Worm (Caenorhabditis elegans) whole organism, midembryonic: ENCODE measurements around the gene aipl-1.

Experiments
- T22C8.4 ChIP-seq: fragments of 200-800 bp; sonication (Bioruptor generic); IDR thresholded peaks from 2 replicates; pipeline ENCODE4 v1.3.6; 2022; ENCODE audit warnings: missing genetic modification characterization, missing compliant biosample characterization
- cog-1 ChIP-seq: sonication (generic microtip); optimal IDR thresholded peaks from 2 replicates; lab custom pipeline; 2016; ENCODE audit warnings: missing genetic modification characterization, missing compliant biosample characterization
- flt-1 ChIP-seq: fragments of 200-800 bp; sonication (Bioruptor generic); IDR thresholded peaks from 2 replicates; pipeline ENCODE4 v1.3.6; 2022; ENCODE audit warnings: missing genetic modification characterization, missing compliant biosample characterization
- klf-2 ChIP-seq: fragments of 200-800 bp; sonication (Bioruptor generic); conservative IDR thresholded peaks from 2 replicates; pipeline ENCODE4 v1.3.6; 2022; ENCODE audit warnings: missing genetic modification reagents, missing genetic modification characterization, missing compliant biosample characterization
- med-1 ChIP-seq: sonication (generic microtip); optimal IDR thresholded peaks from 2 replicates; lab custom pipeline; 2017; ENCODE audit warnings: missing genetic modification characterization, mild to moderate bottlenecking, missing compliant biosample characterization, antibody characterized with exemption, missing genetic modification reagents; ENCODE audit not compliant: insufficient read depth
- ref-1 ChIP-seq: fragments of 200-800 bp; sonication (Bioruptor generic); conservative IDR thresholded peaks from 2 replicates; pipeline ENCODE4 v1.3.6; 2022; ENCODE audit warnings: missing genetic modification reagents, missing genetic modification characterization, missing compliant biosample characterization
- tab-1 ChIP-seq: fragments of 200-800 bp; sonication (Bioruptor generic); IDR thresholded peaks from 2 replicates; pipeline ENCODE4 v1.3.6; 2022; ENCODE audit warnings: missing genetic modification characterization, missing compliant biosample characterization
- ztf-23 ChIP-seq: fragments of 200-800 bp; sonication (Bioruptor generic); IDR thresholded peaks from 2 replicates; pipeline ENCODE4 v1.3.6; 2022; ENCODE audit warnings: missing genetic modification reagents, missing genetic modification characterization, missing compliant biosample characterization
- ztf-29 ChIP-seq: fragments of 200-800 bp; sonication (Bioruptor generic); IDR thresholded peaks from 2 replicates; pipeline ENCODE4 v1.3.6; 2022; ENCODE audit warnings: missing genetic modification reagents, missing genetic modification characterization, missing compliant biosample characterization

The aipl-1 gene

DNA sequence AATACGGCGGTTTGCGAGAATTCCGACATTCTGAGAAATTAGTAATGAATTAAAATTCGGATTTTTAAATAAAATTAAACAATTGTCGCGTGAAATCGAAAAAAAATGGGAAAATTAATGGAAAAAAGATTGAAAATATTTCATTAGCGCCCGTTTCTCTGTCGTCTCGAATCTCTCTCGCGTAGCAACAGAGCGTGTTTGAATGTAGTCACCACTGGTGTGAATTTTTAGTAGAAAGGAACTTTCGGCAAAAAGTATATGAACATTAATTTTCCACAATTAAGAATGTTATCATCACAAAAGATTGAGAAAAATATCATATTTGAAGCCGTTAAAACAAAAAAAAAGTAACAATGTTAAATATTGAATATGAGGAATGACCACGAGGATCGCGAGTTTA is at the start of gene aipl-1:
Gene aipl-1 (minus strand): TSS at position 30 of the 400 bp plus-strand sequence.
- TF ChIP-seq T22C8.4 (GFP tag; lab: Robert Waterston, UW) (no peak), cog-1 (tag; lab: Kevin White, UChicago) (peak; percentile 1), ref-1 (no peak), med-1 (GFP tag; lab: Kevin White, UChicago) (no peak), ztf-23 (0 out of 2 replicates have a peak, but pooled peaks have one; percentile 37), ztf-29 (no peak), klf-2 (GFP tag; lab: Robert Waterston, UW) (no peak), tab-1 (GFP tag; lab: Robert Waterston, UW) (no peak), flt-1 (GFP tag; lab: Robert Waterston, UW) (no peak)

DNA sequence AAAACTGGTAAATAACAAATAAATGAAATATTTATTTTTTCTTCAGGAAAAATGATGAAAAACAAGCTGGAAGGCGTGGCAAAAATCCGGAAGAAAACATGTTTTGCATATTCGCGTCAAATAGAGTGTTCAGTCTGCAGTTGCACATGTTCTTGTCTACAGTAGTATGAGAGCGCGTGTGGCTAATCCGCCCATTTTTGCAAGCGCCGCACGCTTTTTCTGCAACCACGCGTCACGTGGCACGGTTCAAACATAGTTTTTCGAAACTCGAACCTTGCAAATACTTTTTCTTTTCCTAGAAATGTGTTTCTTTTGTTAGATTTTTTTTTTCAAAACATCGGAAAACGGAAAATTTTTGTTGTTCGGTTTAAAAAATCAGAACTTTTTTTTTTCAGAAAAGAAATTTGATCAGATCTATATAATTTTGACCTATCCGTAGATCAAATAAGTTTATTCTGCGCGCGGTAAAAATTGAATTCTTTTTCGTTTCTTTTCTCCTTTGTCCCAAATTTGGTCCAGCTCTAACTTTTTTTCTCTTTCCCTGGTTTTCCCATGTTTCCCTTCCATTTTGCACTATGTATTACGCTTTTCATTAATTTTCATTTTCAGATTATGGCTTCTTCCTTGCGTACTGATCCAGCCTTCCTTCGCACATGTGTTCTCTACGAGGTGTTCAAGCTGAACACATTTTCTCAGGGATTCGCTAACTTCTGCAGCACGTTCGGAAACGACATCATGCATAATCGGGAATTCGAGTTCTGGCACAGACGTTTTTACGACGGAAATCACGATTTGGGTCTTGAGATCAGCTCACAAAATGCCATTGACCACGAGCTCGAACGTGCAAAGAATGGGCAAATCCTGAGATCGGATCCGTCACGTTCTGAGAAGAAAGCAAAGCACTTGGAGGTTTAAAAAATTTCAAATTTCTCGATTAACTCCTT is 47.8 kb upstream of the aipl-1 start, which contains the start of gene Y75B12B.1:
Gene Y75B12B.1 (plus strand): TSS at position 603 of the 944 bp plus-strand sequence.
- TF ChIP-seq ref-1 (no peak), ztf-29 (no peak), ztf-23 (no peak), med-1 (GFP tag; lab: Kevin White, UChicago) (no peak), klf-2 (GFP tag; lab: Robert Waterston, UW) (no peak), tab-1 (GFP tag; lab: Robert Waterston, UW) (no peak), flt-1 (GFP tag; lab: Robert Waterston, UW) (no peak), T22C8.4 (GFP tag; lab: Robert Waterston, UW) (no peak)

DNA sequence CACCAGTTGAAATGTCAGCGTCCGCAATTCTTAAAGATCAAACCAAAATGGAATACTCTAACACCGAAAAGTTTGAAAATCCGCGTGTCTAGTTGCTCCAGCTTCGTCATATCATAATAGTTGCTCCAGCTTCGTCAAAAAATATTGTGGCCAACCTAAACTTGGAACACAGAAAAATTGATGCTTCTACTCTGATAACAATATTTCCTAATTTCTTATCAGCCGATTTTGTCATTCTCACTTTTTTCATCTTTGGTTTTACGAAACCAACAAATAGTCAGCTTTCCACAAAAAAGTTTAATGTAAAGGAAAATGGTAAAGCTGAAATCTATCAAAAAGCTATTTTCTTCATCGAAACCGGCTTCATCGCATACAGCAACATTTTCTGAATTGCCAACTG is 45.8 kb upstream of the aipl-1 start, which contains the start of gene fbxa-84:
Gene fbxa-84 (plus strand): TSS at position 34 of the 400 bp plus-strand sequence.
- TF ChIP-seq ztf-23 (no peak), tab-1 (GFP tag; lab: Robert Waterston, UW) (no peak), klf-2 (GFP tag; lab: Robert Waterston, UW) (no peak)

DNA sequence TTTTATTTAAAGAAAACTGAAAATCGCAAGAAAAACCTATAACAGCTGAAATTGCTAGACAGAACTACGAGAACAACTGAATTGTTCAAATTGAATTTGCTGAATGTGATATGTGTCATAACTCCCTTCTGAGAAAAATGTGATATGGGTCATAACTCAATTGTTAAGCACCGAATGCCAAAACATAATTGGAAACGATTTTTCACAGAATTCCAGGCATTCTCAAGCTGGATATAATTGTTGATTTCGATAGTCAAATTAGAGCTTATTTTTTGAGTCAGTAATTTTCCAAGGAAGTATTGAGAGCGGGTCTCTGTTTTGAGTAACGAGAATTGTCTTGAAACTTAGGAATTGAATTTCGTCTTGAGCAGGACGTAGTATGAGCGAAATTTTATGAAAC is 45.3 kb upstream of the aipl-1 start:
- TF ChIP-seq flt-1 (GFP tag; lab: Robert Waterston, UW) = no peak
- TF ChIP-seq med-1 (GFP tag; lab: Kevin White, UChicago) = no peak
- no peak for TF ChIP-seq ztf-23
- no peak for TF ChIP-seq ztf-29
- TF ChIP-seq ref-1 = no peak
- no peak for TF ChIP-seq tab-1 (GFP tag; lab: Robert Waterston, UW)
- TF ChIP-seq klf-2 (GFP tag; lab: Robert Waterston, UW) = no peak
- no peak for TF ChIP-seq cog-1 (tag; lab: Kevin White, UChicago)

DNA sequence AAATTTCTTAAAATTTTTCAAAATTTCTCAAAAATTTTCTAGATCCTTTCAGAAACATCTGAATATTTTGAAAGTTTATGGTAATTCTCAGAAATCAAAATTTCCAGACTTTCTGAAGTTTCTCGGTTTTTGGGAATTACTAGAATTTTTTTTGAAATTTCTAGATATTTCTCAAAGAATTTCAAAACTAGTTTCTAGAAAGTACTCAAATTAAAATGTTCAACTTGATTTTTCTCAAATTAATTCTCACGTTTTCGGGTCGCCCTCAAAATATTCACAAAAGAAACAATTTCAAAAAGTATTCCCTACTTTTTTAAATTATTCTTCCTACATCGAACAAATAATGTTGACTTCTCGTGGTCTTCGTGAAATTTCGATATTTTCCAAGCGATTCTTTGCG is 43.2 kb upstream of the aipl-1 start, which contains the start of gene T09F5.10:
Gene T09F5.10 (plus strand): TSS at position 301 of the 400 bp plus-strand sequence.
- no peak for TF ChIP-seq med-1 (GFP tag; lab: Kevin White, UChicago)
- no peak for TF ChIP-seq ztf-23
- TF ChIP-seq ref-1 = no peak
- TF ChIP-seq ztf-29 = no peak
- TF ChIP-seq klf-2 (GFP tag; lab: Robert Waterston, UW) = no peak
- TF ChIP-seq T22C8.4 (GFP tag; lab: Robert Waterston, UW) = no peak
- no peak for TF ChIP-seq flt-1 (GFP tag; lab: Robert Waterston, UW)
- no peak for TF ChIP-seq tab-1 (GFP tag; lab: Robert Waterston, UW)
- TF ChIP-seq cog-1 (tag; lab: Kevin White, UChicago) = no peak

DNA sequence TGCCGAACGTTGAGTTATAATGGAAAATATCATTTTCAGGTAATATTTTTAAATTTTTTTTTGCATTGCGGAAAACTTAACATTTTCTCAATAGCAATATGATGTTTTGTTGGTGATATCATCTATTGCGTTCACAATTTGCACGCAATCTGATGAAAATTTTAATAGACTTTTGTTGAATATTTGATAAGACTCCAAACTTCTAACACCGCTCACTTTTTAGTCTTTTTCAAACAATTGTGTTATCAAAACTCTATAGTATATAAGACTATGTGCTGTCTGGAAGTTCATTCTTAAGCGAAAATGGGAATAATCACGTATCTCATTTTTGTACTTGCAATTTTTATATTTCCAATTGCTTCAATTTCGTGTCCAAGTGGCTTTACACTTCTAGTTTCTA is 38.9 kb upstream of the aipl-1 start, which contains the start of gene clec-47:
Gene clec-47 (plus strand): TSS at position 301 of the 400 bp plus-strand sequence.
- TF ChIP-seq ztf-23 (no peak), T22C8.4 (GFP tag; lab: Robert Waterston, UW) (no peak), tab-1 (GFP tag; lab: Robert Waterston, UW) (no peak), klf-2 (GFP tag; lab: Robert Waterston, UW) (no peak), cog-1 (tag; lab: Kevin White, UChicago) (no peak), ztf-29 (no peak), ref-1 (no peak), med-1 (GFP tag; lab: Kevin White, UChicago) (no peak), flt-1 (GFP tag; lab: Robert Waterston, UW) (no peak)

DNA sequence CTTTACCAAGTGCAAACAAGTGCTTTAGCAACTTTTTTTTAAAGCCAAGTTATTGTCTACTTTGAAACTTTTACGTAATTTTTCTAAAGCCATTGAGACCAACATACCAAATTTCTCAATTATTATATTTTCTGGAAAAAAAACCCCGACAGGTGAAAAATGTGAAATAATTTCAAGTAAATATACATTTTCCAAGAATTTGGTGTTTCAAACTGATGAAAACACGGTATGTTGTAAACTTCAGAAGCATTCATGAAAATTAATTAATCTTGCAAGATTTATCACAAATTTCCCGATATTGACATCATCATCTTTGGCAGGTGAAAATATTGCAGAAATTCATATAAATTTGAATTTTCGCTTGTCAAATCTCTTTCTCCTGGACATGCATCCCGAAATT is 26.1 kb upstream of the aipl-1 start, which contains the start of gene srz-11:
Gene srz-11 (plus strand): TSS at position 386 of the 400 bp plus-strand sequence.
- no peak for TF ChIP-seq cog-1 (tag; lab: Kevin White, UChicago)

DNA sequence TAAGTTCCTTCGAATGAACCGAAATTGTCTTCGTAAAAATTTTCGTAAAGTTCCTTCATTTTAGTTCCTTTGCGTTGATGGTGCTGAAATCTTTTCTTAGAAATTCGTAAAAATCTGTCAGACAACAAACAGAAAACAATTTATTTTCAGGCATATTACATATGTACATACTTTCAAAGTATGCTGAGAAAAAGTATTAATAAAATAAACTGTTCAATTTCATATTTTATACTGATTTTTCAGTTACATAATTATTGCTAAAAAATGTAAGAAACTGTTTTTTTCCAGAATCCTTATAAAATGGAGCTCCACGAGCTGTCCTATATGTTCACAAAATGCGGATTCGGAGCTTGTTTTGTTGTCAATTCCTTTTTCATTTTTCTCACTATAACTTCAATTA is 22.1 kb upstream of the aipl-1 start, which contains the start of gene str-45:
Gene str-45 (plus strand): TSS at position 301 of the 400 bp plus-strand sequence.
- TF ChIP-seq cog-1 (tag; lab: Kevin White, UChicago) (no peak), ref-1 (no peak), flt-1 (GFP tag; lab: Robert Waterston, UW) (no peak), tab-1 (GFP tag; lab: Robert Waterston, UW) (no peak), klf-2 (GFP tag; lab: Robert Waterston, UW) (no peak), T22C8.4 (GFP tag; lab: Robert Waterston, UW) (no peak), ztf-29 (no peak), med-1 (GFP tag; lab: Kevin White, UChicago) (no peak), ztf-23 (no peak)

DNA sequence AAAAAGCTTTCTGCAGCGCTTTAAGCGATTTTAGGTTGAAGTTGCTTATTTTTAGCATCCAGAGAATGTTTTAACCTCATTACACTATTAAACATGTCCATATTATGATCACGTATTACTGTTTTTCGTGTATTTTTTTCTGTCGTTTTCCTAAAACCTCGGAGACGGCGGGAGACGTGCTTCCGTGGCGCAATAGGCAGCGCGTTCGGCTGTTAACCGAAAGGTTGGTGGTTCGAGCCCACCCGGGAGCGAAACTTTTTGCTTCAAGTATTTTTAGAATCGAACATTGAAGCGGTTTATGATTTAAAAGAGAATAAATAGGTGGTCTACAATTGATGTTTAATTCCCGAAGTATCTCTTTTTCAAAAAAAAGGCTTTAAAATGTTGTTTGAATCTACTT is 19.9 kb upstream of the aipl-1 start:
- TF ChIP-seq klf-2 (GFP tag; lab: Robert Waterston, UW) (no peak), ztf-29 (no peak), cog-1 (tag; lab: Kevin White, UChicago) (no peak)

DNA sequence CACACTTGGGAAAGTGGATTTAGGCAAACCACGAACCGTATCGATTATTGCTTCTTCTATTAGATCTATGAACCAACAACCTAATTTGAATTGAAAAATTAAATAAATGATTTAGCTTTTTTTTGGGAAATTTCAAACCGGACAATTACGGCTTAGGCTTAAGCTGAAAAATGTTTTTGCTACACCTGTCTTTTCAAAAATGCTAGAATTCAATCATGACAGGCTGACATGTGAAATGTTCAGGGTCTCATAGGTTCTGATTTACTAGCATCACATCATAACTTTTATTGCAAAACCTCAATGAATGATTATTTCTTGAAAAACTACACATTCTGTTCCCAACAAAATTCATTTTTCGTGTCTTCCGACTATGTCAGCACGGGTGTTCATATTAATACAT is 16.7 kb upstream of the aipl-1 start, which contains the start of gene srh-55:
Gene srh-55 (plus strand): TSS at position 301 of the 400 bp plus-strand sequence.
- TF ChIP-seq med-1 (GFP tag; lab: Kevin White, UChicago) (no peak), T22C8.4 (GFP tag; lab: Robert Waterston, UW) (no peak), tab-1 (GFP tag; lab: Robert Waterston, UW) (no peak), cog-1 (tag; lab: Kevin White, UChicago) (no peak), ref-1 (no peak), ztf-29 (no peak), klf-2 (GFP tag; lab: Robert Waterston, UW) (no peak), flt-1 (GFP tag; lab: Robert Waterston, UW) (no peak), ztf-23 (no peak)
